Worm (Caenorhabditis elegans) whole organism, late embryonic: Measurements from ENCODE around the gene his-5.

ENCODE experiments used
- Y22D7AL.16 ChIP-seq: sonication (generic microtip); optimal IDR thresholded peaks from 2 replicates; lab custom pipeline; 2016; ENCODE audit warnings: missing genetic modification characterization, missing compliant biosample characterization
- ama-1 ChIP-seq: fragments of 150-350 bp; optimal IDR thresholded peaks from 2 replicates; lab custom pipeline; 2014
- ceh-14 ChIP-seq: sonication (generic microtip); optimal IDR thresholded peaks from 2 replicates; lab custom pipeline; 2016; ENCODE audit warnings: missing genotype, missing genetic modification characterization, missing compliant biosample characterization
- pqm-1 ChIP-seq: sonication (generic microtip); optimal IDR thresholded peaks from 2 replicates; lab custom pipeline; 2016; ENCODE audit warnings: missing genetic modification characterization, missing compliant biosample characterization
- tbx-2 ChIP-seq: sonication (generic microtip); optimal IDR thresholded peaks from 2 replicates; lab custom pipeline; 2016; ENCODE audit warnings: missing genetic modification characterization, missing compliant biosample characterization

- TF ChIP-seq ama-1 (no peak), tbx-2 (no peak), Y22D7AL.16 (tag; lab: Kevin White, UChicago) (no peak), pqm-1 (tag; lab: Kevin White, UChicago) (no peak), ceh-14 (no peak)
These were observed 5.8 kb upstream of the his-5 start, which contains the start of gene otpl-5 for ce11 chrV:8529219-8529618.
